Worm (Caenorhabditis elegans) whole organism, L4 larva: ENCODE results near the gene cec-5.
A peak's percentile ranks its signal among the peaks of the same experiment; 100 is the strongest.

ENCODE experiments used
- Y75B8A.6 ChIP-seq: fragments of 200-800 bp; sonication (Bioruptor generic); IDR thresholded peaks from 2 replicates; pipeline ENCODE4 v1.3.6; 2022; ENCODE audit warnings: missing genetic modification reagents, missing genetic modification characterization, missing compliant biosample characterization
- arid-1 ChIP-seq: fragments of 200-800 bp; sonication (Bioruptor generic); conservative IDR thresholded peaks from 2 replicates; pipeline ENCODE4 v1.3.6; 2022; ENCODE audit warnings: missing genetic modification reagents, missing genetic modification characterization, missing compliant biosample characterization
- ceh-28 ChIP-seq: fragments of 150-350 bp; optimal IDR thresholded peaks from 2 replicates; lab custom pipeline; 2014; ENCODE audit warnings: missing biosample characterization, missing genetic modification reagents, missing genetic modification characterization
- fkh-10 ChIP-seq: fragments of 150-350 bp; optimal IDR thresholded peaks from 2 replicates; lab custom pipeline; 2014; ENCODE audit warnings: missing biosample characterization, missing genetic modification reagents, missing genetic modification characterization
- fos-1 ChIP-seq: fragments of 150-350 bp; optimal IDR thresholded peaks from 2 replicates; lab custom pipeline; 2014; ENCODE audit warnings: missing biosample characterization, missing genetic modification characterization
- lin-29 ChIP-seq: fragments of 200-800 bp; sonication (Bioruptor generic); IDR thresholded peaks from 2 replicates; pipeline ENCODE4 v1.3.6; 2022; ENCODE audit warnings: missing genetic modification reagents, missing genetic modification characterization, missing compliant biosample characterization
- unc-130 ChIP-seq: sonication (generic microtip); optimal IDR thresholded peaks from 2 replicates; lab custom pipeline; 2016; ENCODE audit warnings: missing genetic modification reagents, missing genetic modification characterization, missing compliant biosample characterization
- zag-1 ChIP-seq: fragments of 150-350 bp; optimal IDR thresholded peaks from 2 replicates; lab custom pipeline; 2014; ENCODE audit warnings: missing biosample characterization, missing genetic modification characterization

DNA sequence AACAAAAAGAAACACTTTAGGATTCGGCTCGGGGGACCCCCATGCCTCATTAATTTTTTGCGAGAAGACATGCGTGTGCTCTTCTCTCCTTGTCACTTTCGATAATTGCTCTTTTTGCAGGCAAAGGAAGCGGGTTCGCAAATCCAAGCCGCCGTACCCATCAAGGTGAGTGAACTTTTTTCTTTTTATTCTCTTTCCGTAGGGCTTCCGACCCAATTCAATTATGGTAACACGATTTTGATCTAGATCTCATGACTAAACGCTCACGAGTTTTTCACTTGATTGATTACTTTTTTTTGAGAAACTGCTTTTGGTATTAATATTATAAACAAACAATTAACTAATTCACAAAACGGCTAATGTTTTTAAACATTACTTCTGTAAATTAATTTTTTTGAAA, 32.6 kb upstream of the cec-5 start:
- TF ChIP-seq fkh-10 (GFP tag; lab: Kevin White, UChicago) (peak; percentile 27), lin-29 (GFP tag; lab: Robert Waterston, UW) (no peak), zag-1 (no peak), fos-1 (no peak), Y75B8A.6 (GFP tag; lab: Robert Waterston, UW) (no peak), arid-1 (GFP tag; lab: Robert Waterston, UW) (no peak), unc-130 (GFP tag; lab: Kevin White, UChicago) (no peak), ceh-28 (tag; lab: Kevin White, UChicago) (no peak)
